Fruit fly (Drosophila melanogaster) whole organism, prepupa: ENCODE results near the gene Lrrk.

Experiments
- CG11902 ChIP-seq: fragments of 200-800 bp; sonication (Bioruptor generic); optimal IDR thresholded peaks from 3 replicates; lab custom pipeline; 2016; ENCODE audit warnings: missing biosample characterization, missing genetic modification characterization
- CG15336 ChIP-seq: fragments of 200-800 bp; sonication (Bioruptor generic); IDR thresholded peaks from 2 replicates; pipeline ENCODE4 v1.3.6; 2022; ENCODE audit warnings: missing biosample characterization, missing genetic modification characterization
- CG1621 ChIP-seq: fragments of 200-800 bp; sonication (Bioruptor generic); optimal IDR thresholded peaks from 3 replicates; lab custom pipeline; 2018; ENCODE audit warnings: missing biosample characterization, mild to moderate bottlenecking, missing genetic modification characterization
- CG31627 ChIP-seq: fragments of 200-800 bp; sonication (Bioruptor generic); optimal IDR thresholded peaks from 3 replicates; lab custom pipeline; 2016; ENCODE audit warnings: missing biosample characterization, missing genetic modification characterization
- CG32006 ChIP-seq: fragments of 200-800 bp; sonication (Bioruptor generic); optimal IDR thresholded peaks from 3 replicates; lab custom pipeline; 2017; ENCODE audit warnings: missing biosample characterization, mild to moderate bottlenecking, missing genetic modification characterization
- CG34406 ChIP-seq: fragments of 200-800 bp; sonication (Bioruptor generic); optimal IDR thresholded peaks from 3 replicates; lab custom pipeline; 2016; ENCODE audit warnings: missing biosample characterization, missing genetic modification characterization
- CG6276 ChIP-seq: fragments of 200-800 bp; sonication (Bioruptor generic); optimal IDR thresholded peaks from 2 replicates; lab custom pipeline; 2017; ENCODE audit warnings: missing biosample characterization, mild to moderate bottlenecking, missing genetic modification characterization
- CG6792 ChIP-seq: fragments of 200-800 bp; sonication (Bioruptor generic); optimal IDR thresholded peaks from 3 replicates; lab custom pipeline; 2016; ENCODE audit warnings: missing biosample characterization, missing genetic modification characterization
- CG6854 ChIP-seq: fragments of 200-800 bp; sonication (Bioruptor generic); optimal IDR thresholded peaks from 2 replicates; lab custom pipeline; 2017; ENCODE audit warnings: missing biosample characterization, mild to moderate bottlenecking, missing genetic modification characterization
- CG7368 ChIP-seq: fragments of 200-800 bp; sonication (Bioruptor generic); optimal IDR thresholded peaks from 3 replicates; lab custom pipeline; 2016; ENCODE audit warnings: missing biosample characterization, missing genetic modification characterization
- CG8119 ChIP-seq: fragments of 200-800 bp; sonication (Bioruptor generic); IDR thresholded peaks from 3 replicates; pipeline ENCODE4 v1.3.6; 2022; ENCODE audit warnings: missing biosample characterization, missing genetic modification characterization
- CG8319 ChIP-seq: fragments of 200-800 bp; sonication (Bioruptor generic); optimal IDR thresholded peaks from 3 replicates; lab custom pipeline; 2016; ENCODE audit warnings: missing biosample characterization, missing genetic modification characterization
- Eip75B ChIP-seq: fragments of 200-800 bp; sonication (Bioruptor generic); optimal IDR thresholded peaks from 3 replicates; lab custom pipeline; 2016; ENCODE audit warnings: missing biosample characterization, missing genetic modification characterization
- Eip78C ChIP-seq: fragments of 200-800 bp; sonication (Bioruptor generic); peaks from one replicate; lab custom pipeline; 2016; ENCODE audit warnings: missing biosample characterization, missing genetic modification characterization
- Eip93F ChIP-seq: fragments of 200-800 bp; sonication (Bioruptor generic); optimal IDR thresholded peaks from 2 replicates; lab custom pipeline; 2016; ENCODE audit warnings: missing biosample characterization, mild to moderate bottlenecking, missing genetic modification characterization
- Ets21C ChIP-seq: fragments of 200-800 bp; sonication (Bioruptor generic); optimal IDR thresholded peaks from 3 replicates; lab custom pipeline; 2016; ENCODE audit warnings: missing biosample characterization, missing genetic modification characterization
- Ets96B ChIP-seq: fragments of 200-800 bp; optimal IDR thresholded peaks from 2 replicates; lab custom pipeline; 2019; ENCODE audit warnings: missing biosample characterization, mild to moderate bottlenecking, missing genetic modification characterization, moderate library complexity
- Hr4 ChIP-seq: fragments of 200-800 bp; sonication (Bioruptor generic); optimal IDR thresholded peaks from 3 replicates; lab custom pipeline; 2016; ENCODE audit warnings: missing biosample characterization, missing genetic modification characterization
- Lpt ChIP-seq: fragments of 200-800 bp; sonication (Bioruptor generic); optimal IDR thresholded peaks from 3 replicates; lab custom pipeline; 2016; ENCODE audit warnings: missing biosample characterization, missing genetic modification characterization
- Sox102F ChIP-seq: fragments of 200-800 bp; sonication (Bioruptor generic); optimal IDR thresholded peaks from 2 replicates; lab custom pipeline; 2016; ENCODE audit warnings: missing biosample characterization, mild to moderate bottlenecking, missing genetic modification characterization
- Sox14 ChIP-seq: fragments of 200-800 bp; sonication (Bioruptor generic); optimal IDR thresholded peaks from 3 replicates; lab custom pipeline; 2016; ENCODE audit warnings: missing biosample characterization, missing genetic modification characterization
- Sox15 ChIP-seq: fragments of 200-800 bp; sonication (Bioruptor generic); optimal IDR thresholded peaks from 3 replicates; lab custom pipeline; 2016; ENCODE audit warnings: missing biosample characterization, missing genetic modification characterization
- achi ChIP-seq: fragments of 200-800 bp; sonication (Bioruptor generic); optimal IDR thresholded peaks from 3 replicates; lab custom pipeline; 2016; ENCODE audit warnings: missing biosample characterization, missing genetic modification characterization
- acj6 ChIP-seq: fragments of 200-800 bp; sonication (Bioruptor generic); optimal IDR thresholded peaks from 3 replicates; lab custom pipeline; 2016; ENCODE audit warnings: missing biosample characterization, missing genetic modification characterization
- cyc ChIP-seq: fragments of 200-800 bp; sonication (Bioruptor generic); optimal IDR thresholded peaks from 3 replicates; lab custom pipeline; 2016; ENCODE audit warnings: missing biosample characterization, missing genetic modification characterization
- dac ChIP-seq: fragments of 200-800 bp; sonication (Bioruptor generic); optimal IDR thresholded peaks from 2 replicates; lab custom pipeline; 2017; ENCODE audit warnings: missing biosample characterization, mild to moderate bottlenecking, missing genetic modification characterization
- dsx ChIP-seq: fragments of 200-800 bp; optimal IDR thresholded peaks from 3 replicates; lab custom pipeline; 2019; ENCODE audit warnings: missing biosample characterization, mild to moderate bottlenecking, missing genetic modification characterization, moderate library complexity; ENCODE audit not compliant: poor library complexity, severe bottlenecking
- fkh ChIP-seq: fragments of 200-800 bp; sonication (Bioruptor generic); optimal IDR thresholded peaks from 3 replicates; lab custom pipeline; 2017; ENCODE audit warnings: missing biosample characterization, mild to moderate bottlenecking, missing genetic modification characterization, moderate library complexity
- net ChIP-seq: fragments of 200-800 bp; sonication (Bioruptor generic); optimal IDR thresholded peaks from 3 replicates; lab custom pipeline; 2016; ENCODE audit warnings: missing biosample characterization, missing genetic modification characterization
- ss ChIP-seq, 2 experiments: fragments of 200-800 bp; sonication (Bioruptor generic); optimal IDR thresholded peaks; 2 replicates in 1 of 2; 3 replicates in 1 of 2; lab custom pipeline; 2017 to 2018; ENCODE audit warnings: mild to moderate bottlenecking in 2 of 2, missing biosample characterization in 2 of 2, missing genetic modification characterization in 2 of 2, moderate library complexity in 1 of 2
- svp ChIP-seq: fragments of 200-800 bp; sonication (Bioruptor generic); peaks from one replicate; lab custom pipeline; 2016; ENCODE audit warnings: missing biosample characterization, missing genetic modification characterization
- topi ChIP-seq: fragments of 200-800 bp; sonication (Bioruptor generic); optimal IDR thresholded peaks from 3 replicates; lab custom pipeline; 2016; ENCODE audit warnings: missing biosample characterization, missing genetic modification characterization
- vri ChIP-seq: fragments of 200-800 bp; sonication (Bioruptor generic); optimal IDR thresholded peaks from 3 replicates; lab custom pipeline; 2016; ENCODE audit warnings: missing biosample characterization, mild to moderate bottlenecking, missing genetic modification characterization

Gene Lrrk

DNA sequence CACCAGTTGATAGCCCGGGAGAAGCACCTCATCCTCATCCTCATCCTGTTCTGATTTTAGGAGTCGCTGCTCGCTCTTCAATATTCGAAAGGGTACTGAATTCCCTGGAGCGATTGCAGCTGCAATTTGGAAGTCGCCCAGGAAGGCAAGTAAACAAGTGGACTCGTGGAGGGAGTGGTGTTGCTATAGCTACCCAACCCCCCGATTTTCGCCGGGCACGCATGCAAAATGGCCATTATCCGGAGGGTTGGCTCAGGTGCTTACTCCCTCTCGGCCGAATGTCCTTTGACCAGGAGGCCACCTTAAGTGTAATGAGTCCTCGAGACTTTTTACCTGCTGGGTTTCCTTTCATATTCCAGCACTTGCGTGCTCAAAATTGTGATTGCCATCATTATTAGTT, 18.5 kb upstream of the Lrrk start, which contains the start of gene CG15923:
Gene CG15923 (minus strand): TSS at position 101 of the 400 bp plus-strand sequence.
- no peak for TF ChIP-seq CG6854 (GFP tag; lab: Kevin White, UChicago)
- no peak for TF ChIP-seq Sox102F (GFP tag; lab: Kevin White, UChicago)
- no peak for TF ChIP-seq ss (GFP tag; optimal IDR thresholded peaks at IDR 0.05; lab: Kevin White, UChicago)
- no peak for TF ChIP-seq CG32006 (GFP tag; lab: Kevin White, UChicago)
- TF ChIP-seq Eip78C (GFP tag; lab: Kevin White, UChicago), result no peak
- no peak for TF ChIP-seq Ets21C (GFP tag; lab: Kevin White, UChicago)
- no peak for TF ChIP-seq Hr4 (GFP tag; lab: Kevin White, UChicago)
- no peak for TF ChIP-seq Lpt (GFP tag; lab: Kevin White, UChicago)
- TF ChIP-seq Eip75B (GFP tag; lab: Kevin White, UChicago), result no peak
- no peak for TF ChIP-seq dsx
- no peak for TF ChIP-seq achi (GFP tag; lab: Kevin White, UChicago)

DNA sequence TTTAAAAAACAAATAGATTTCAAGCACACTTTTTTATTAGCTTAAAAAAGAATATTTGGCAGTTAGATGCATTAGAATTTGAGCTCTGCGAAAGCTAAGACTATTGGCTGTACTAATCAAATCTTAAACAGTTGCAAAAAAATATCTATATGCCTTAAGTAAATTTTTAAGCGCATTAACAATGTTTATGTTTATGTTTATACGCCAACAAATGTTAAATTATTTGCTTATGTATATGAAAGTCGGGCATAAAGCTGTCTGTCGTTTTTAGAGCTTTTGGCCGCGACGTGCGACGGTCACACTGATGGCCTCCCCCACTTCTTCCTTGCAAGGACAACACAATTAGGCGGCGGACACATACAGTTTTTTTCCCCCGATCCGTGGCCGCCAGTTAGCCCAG, 17.7 kb upstream of the Lrrk start, which contains the start of gene CG5466:
Gene CG5466 (plus strand): TSS at position 301 of the 400 bp plus-strand sequence.
- TF ChIP-seq Eip78C (GFP tag; lab: Kevin White, UChicago), result peak; percentile 22
- no peak for TF ChIP-seq CG7368 (GFP tag; lab: Kevin White, UChicago)

DNA sequence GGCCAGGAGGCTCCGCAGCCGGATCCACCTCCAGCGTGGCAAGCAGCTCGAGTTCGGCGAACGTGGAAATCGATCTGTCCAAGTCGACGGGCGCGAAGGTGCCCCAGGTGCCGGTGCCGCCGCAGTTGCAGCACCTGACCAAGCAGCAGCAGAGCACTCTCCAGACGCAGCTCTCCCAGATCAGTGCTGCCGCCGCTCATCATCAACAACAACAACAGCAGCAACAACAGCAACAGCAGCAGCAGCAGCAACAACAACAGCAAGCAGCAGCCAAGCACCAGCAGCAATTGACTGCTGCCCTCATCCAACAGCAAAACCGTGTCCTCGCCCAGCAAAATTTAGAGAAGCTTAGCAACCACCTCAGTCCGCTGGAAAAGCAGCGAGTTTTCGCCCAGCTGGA, 16.3 kb upstream of the Lrrk start:
- TF ChIP-seq Eip93F (GFP tag; lab: Kevin White, UChicago), result no peak
- TF ChIP-seq CG34406, result no peak
- TF ChIP-seq acj6 (GFP tag; lab: Kevin White, UChicago), result no peak
- no peak for TF ChIP-seq Lpt (GFP tag; lab: Kevin White, UChicago)
- no peak for TF ChIP-seq CG1621 (tag; lab: Kevin White, UChicago)
- no peak for TF ChIP-seq dsx
- no peak for TF ChIP-seq net
- no peak for TF ChIP-seq Eip78C (GFP tag; lab: Kevin White, UChicago)
- TF ChIP-seq vri (GFP tag; lab: Kevin White, UChicago), result no peak
- no peak for TF ChIP-seq topi (GFP tag; lab: Kevin White, UChicago)

DNA sequence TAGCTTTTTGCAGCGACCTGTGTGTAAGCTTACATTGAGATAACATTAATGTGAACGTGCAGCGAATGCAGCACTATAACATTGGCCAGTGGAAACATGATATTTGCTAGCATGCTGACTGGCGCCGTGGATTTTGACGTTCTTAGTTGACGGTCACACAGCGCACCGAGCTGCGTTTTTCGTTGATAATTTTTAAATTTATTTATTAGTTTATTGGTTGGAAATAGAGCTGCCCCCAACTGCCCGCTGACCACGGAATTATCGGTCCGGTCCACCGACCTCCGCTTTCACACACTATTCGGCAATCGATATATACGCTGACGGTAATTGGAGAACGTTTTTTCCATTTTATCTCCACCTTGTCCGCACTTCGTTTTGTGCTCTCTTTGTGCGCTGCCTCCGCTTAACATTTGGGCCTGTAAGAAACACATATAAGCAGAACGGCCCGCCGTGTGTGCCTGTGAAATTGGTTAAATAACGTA, 13.4 kb upstream of the Lrrk start, which contains the start of gene H:
Gene H (plus strand): TSS at position 134 of the 482 bp plus-strand sequence.
- TF ChIP-seq Sox14 (GFP tag; lab: Kevin White, UChicago), result peak; percentile 8
- TF ChIP-seq CG8119 (GFP tag; lab: Robert Waterston, UW), result no peak

DNA sequence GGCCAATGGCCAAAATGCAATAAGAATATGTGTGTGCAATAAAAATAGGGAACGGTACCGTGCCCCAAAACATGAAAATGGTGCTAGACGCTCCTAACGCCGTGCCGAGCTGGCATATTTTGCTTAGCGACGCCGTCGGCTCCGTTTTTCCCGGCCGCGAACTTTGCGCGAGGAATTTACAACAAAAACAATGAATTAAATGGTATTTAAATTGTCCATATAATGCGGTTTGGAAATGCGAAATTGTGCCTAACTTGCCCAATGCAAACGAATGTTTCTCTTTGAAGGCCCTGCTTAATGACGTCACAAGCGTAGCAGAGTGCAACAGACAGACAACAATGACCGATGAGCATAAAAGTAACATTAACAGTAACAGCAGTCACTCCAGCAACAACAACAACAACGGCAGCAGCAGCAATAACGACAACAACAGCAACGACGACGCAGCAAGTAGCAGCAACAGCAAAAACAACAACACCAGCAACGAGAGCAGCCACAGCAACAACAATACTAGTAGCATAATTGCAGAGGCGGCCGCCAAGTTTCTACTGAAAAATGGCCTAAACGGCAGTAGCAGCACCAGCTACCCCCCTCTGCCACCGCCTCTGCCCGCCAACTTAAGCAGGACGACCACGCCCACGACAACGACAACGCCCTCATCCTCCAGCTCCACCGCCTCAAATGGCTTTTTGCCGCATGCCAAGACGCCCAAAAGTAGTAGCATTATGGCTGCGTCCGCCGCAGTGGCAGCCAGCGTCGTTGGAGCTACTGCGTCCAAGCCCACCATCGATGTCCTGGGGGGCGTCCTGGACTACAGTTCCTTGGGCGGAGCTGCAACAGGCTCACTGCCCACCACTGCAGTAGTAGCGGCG, 12.7 kb upstream of the Lrrk start:
- TF ChIP-seq Lpt (GFP tag; lab: Kevin White, UChicago), result no peak
- no peak for TF ChIP-seq acj6 (GFP tag; lab: Kevin White, UChicago)

DNA sequence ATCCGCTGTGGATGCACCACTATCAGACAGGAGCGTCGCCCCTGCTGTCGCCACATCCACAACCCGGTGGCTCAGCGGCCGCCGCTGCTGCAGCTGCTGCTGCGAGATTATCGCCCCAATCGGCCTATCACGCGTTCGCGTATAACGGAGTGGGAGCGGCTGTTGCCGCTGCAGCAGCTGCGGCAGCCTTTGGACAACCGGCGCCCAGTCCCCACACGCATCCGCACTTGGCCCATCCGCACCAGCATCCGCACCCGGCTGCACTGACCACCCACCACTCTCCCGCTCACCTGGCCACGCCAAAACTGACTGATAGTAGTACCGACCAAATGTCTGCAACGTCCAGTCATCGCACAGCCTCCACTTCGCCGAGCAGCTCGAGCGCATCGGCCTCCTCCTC, 9.2 kb upstream of the Lrrk start:
- TF ChIP-seq Lpt (GFP tag; lab: Kevin White, UChicago), result no peak
- TF ChIP-seq dac, result no peak
- TF ChIP-seq Ets96B (tag; lab: Kevin White, UChicago), result no peak
- no peak for TF ChIP-seq CG31627 (GFP tag; lab: Kevin White, UChicago)
- TF ChIP-seq CG11902 (GFP tag; lab: Kevin White, UChicago), result no peak
- TF ChIP-seq svp (GFP tag; lab: Kevin White, UChicago), result no peak
- no peak for TF ChIP-seq Eip75B (GFP tag; lab: Kevin White, UChicago)
- no peak for TF ChIP-seq cyc (GFP tag; lab: Kevin White, UChicago)
- no peak for TF ChIP-seq acj6 (GFP tag; lab: Kevin White, UChicago)
- no peak for TF ChIP-seq achi (GFP tag; lab: Kevin White, UChicago)
- TF ChIP-seq CG6792, result no peak
- TF ChIP-seq fkh (GFP tag; lab: Kevin White, UChicago), result no peak
- no peak for TF ChIP-seq topi (GFP tag; lab: Kevin White, UChicago)
- TF ChIP-seq Eip78C (GFP tag; lab: Kevin White, UChicago), result no peak
- TF ChIP-seq Sox15, result no peak
- no peak for TF ChIP-seq CG8319 (GFP tag; lab: Kevin White, UChicago)
- TF ChIP-seq CG15336 (GFP tag; lab: Robert Waterston, UW), result no peak
- no peak for TF ChIP-seq Hr4 (GFP tag; lab: Kevin White, UChicago)
- no peak for TF ChIP-seq CG6276 (GFP tag; lab: Kevin White, UChicago)
